Worm (Caenorhabditis elegans) whole organism, mixed stage, embryonic: ENCODE data around the gene rop-1.

Experiments
- ceh-43 ChIP-seq: fragments of 200-800 bp; sonication (Bioruptor generic); optimal IDR thresholded peaks from 2 replicates; lab custom pipeline; 2018; ENCODE audit warnings: mild to moderate bottlenecking, missing genetic modification characterization, moderate library complexity, missing compliant biosample characterization
- elt-3 ChIP-seq: fragments of 150-350 bp; optimal IDR thresholded peaks from 2 replicates; lab custom pipeline; 2014; ENCODE audit warnings: missing biosample characterization, missing genetic modification characterization
- lin-32 ChIP-seq: fragments of 200-800 bp; sonication (Bioruptor generic); optimal IDR thresholded peaks from 2 replicates; lab custom pipeline; 2018; ENCODE audit warnings: mild to moderate bottlenecking, missing genetic modification characterization, missing compliant biosample characterization
- nhr-28 ChIP-seq: fragments of 150-350 bp; optimal IDR thresholded peaks from 2 replicates; lab custom pipeline; 2014; ENCODE audit warnings: missing biosample characterization, missing genetic modification characterization
- pha-4 ChIP-seq: fragments of 150-350 bp; optimal IDR thresholded peaks from 2 replicates; lab custom pipeline; 2018; ENCODE audit warnings: missing biosample characterization, missing genetic modification reagents, missing genetic modification characterization
- unc-120 ChIP-seq: sonication (generic microtip); optimal IDR thresholded peaks from 2 replicates; lab custom pipeline; 2017; ENCODE audit warnings: missing genetic modification characterization, missing compliant biosample characterization; ENCODE audit not compliant: poor library complexity, severe bottlenecking
- unc-39 ChIP-seq: fragments of 150-350 bp; optimal IDR thresholded peaks from 2 replicates; lab custom pipeline; 2014; ENCODE audit warnings: missing biosample characterization, missing genetic modification characterization

- TF ChIP-seq nhr-28 (tag; lab: Kevin White, UChicago) (no peak), elt-3 (tag; lab: Kevin White, UChicago) (no peak), unc-120 (tag; lab: Kevin White, UChicago) (no peak), ceh-43 (GFP tag; lab: Kevin White, UChicago) (no peak), lin-32 (GFP tag; lab: Kevin White, UChicago) (no peak), pha-4 (tag; lab: Kevin White, UChicago) (no peak), unc-39 (no peak)
Measured at ce11 chrV:10294549-10294948, 39.7 kb upstream of the rop-1 start, which contains the start of gene col-150.
